Worm (Caenorhabditis elegans) whole organism, young adult: ENCODE data around the gene F26G1.3.

Experiments
- B0261.1 ChIP-seq: sonication (generic microtip); optimal IDR thresholded peaks from 2 replicates; lab custom pipeline; 2016; ENCODE audit warnings: mild to moderate bottlenecking, missing genetic modification characterization, moderate library complexity, missing compliant biosample characterization
- F22D6.2 ChIP-seq: sonication (generic microtip); optimal IDR thresholded peaks from 2 replicates; lab custom pipeline; 2016; ENCODE audit warnings: mild to moderate bottlenecking, missing genetic modification characterization, missing compliant biosample characterization
- F23B12.7 ChIP-seq: sonication (generic microtip); optimal IDR thresholded peaks from 2 replicates; lab custom pipeline; 2017; ENCODE audit warnings: missing genetic modification characterization, mild to moderate bottlenecking, missing compliant biosample characterization, antibody characterized with exemption, moderate library complexity; ENCODE audit not compliant: insufficient read depth
- F33H1.4 ChIP-seq: fragments of 200-800 bp; sonication (Bioruptor generic); IDR thresholded peaks from 2 replicates; pipeline ENCODE4 v1.3.6; 2022; ENCODE audit warnings: missing genetic modification reagents, missing genetic modification characterization, missing compliant biosample characterization
- F37B4.10 ChIP-seq: fragments of 200-800 bp; sonication (Bioruptor generic); IDR thresholded peaks from 2 replicates; pipeline ENCODE4 v1.3.6; 2022; ENCODE audit warnings: missing genetic modification characterization, missing compliant biosample characterization
- F57A8.1 ChIP-seq: fragments of 200-800 bp; sonication (Bioruptor generic); optimal IDR thresholded peaks from 2 replicates; lab custom pipeline; 2018; ENCODE audit warnings: mild to moderate bottlenecking, missing genetic modification characterization, moderate library complexity, missing compliant biosample characterization
- K12H6.12 ChIP-seq: fragments of 200-800 bp; sonication (Bioruptor generic); optimal IDR thresholded peaks from 2 replicates; lab custom pipeline; 2018; ENCODE audit warnings: mild to moderate bottlenecking, missing genetic modification characterization, missing compliant biosample characterization
- T26A5.8 ChIP-seq: sonication (generic microtip); optimal IDR thresholded peaks from 2 replicates; lab custom pipeline; 2016; ENCODE audit warnings: missing genetic modification characterization, missing compliant biosample characterization
- Y56A3A.18 ChIP-seq: fragments of 200-800 bp; sonication (Bioruptor generic); IDR thresholded peaks from 2 replicates; pipeline ENCODE4 v1.3.6; 2022; ENCODE audit warnings: missing genetic modification reagents, missing genetic modification characterization, missing compliant biosample characterization
- Y67H2A.10 ChIP-seq: fragments of 200-800 bp; sonication (Bioruptor generic); conservative IDR thresholded peaks from 2 replicates; pipeline ENCODE4 v1.3.6; 2022; ENCODE audit warnings: missing genetic modification reagents, missing genetic modification characterization, missing compliant biosample characterization
- attf-5 ChIP-seq: fragments of 200-800 bp; sonication (Bioruptor generic); optimal IDR thresholded peaks from 2 replicates; lab custom pipeline; 2018; ENCODE audit warnings: mild to moderate bottlenecking, missing genetic modification characterization, missing compliant biosample characterization
- bed-1 ChIP-seq: fragments of 200-800 bp; sonication (Bioruptor generic); IDR thresholded peaks from 2 replicates; pipeline ENCODE4 v1.3.6; 2022; ENCODE audit warnings: missing genetic modification reagents, missing genetic modification characterization, missing compliant biosample characterization
- bed-2 ChIP-seq: fragments of 200-800 bp; sonication (Bioruptor generic); IDR thresholded peaks from 2 replicates; pipeline ENCODE4 v1.3.6; 2022; ENCODE audit warnings: missing genetic modification reagents, missing genetic modification characterization, missing compliant biosample characterization
- cebp-1 ChIP-seq, 2 experiments: fragments of 200-800 bp in 1 of 2; sonication (Bioruptor generic) in 1 of 2; sonication (generic microtip) in 1 of 2; IDR thresholded peaks in 1 of 2; optimal IDR thresholded peaks in 1 of 2; 2 replicates each; pipeline versions ENCODE4 v1.3.6 to Lab custom; 2017 to 2022; ENCODE audit warnings: missing compliant biosample characterization in 2 of 2, missing genetic modification characterization in 2 of 2, mild to moderate bottlenecking in 1 of 2, missing genetic modification reagents in 1 of 2, moderate library complexity in 1 of 2
- ceh-27 ChIP-seq: fragments of 200-800 bp; sonication (Bioruptor generic); optimal IDR thresholded peaks from 2 replicates; lab custom pipeline; 2018; ENCODE audit warnings: mild to moderate bottlenecking, missing genetic modification characterization, moderate library complexity, missing compliant biosample characterization
- ceh-40 ChIP-seq: fragments of 200-800 bp; sonication (Bioruptor generic); IDR thresholded peaks from 2 replicates; pipeline ENCODE4 v1.3.6; 2022; ENCODE audit warnings: missing genetic modification characterization, missing compliant biosample characterization
- ceh-79 ChIP-seq: sonication (generic microtip); optimal IDR thresholded peaks from 2 replicates; lab custom pipeline; 2017; ENCODE audit warnings: mild to moderate bottlenecking, missing genetic modification characterization, missing compliant biosample characterization
- egl-18 ChIP-seq: fragments of 200-800 bp; sonication (Bioruptor generic); IDR thresholded peaks from 2 replicates; pipeline ENCODE4 v1.3.6; 2022; ENCODE audit warnings: missing genetic modification reagents, missing genetic modification characterization, missing compliant biosample characterization
- egrh-3 ChIP-seq: fragments of 200-800 bp; sonication (Bioruptor generic); IDR thresholded peaks from 2 replicates; pipeline ENCODE4 v1.3.6; 2022; ENCODE audit warnings: missing genetic modification reagents, missing genetic modification characterization, missing compliant biosample characterization
- ekl-4 ChIP-seq: fragments of 200-800 bp; sonication (Bioruptor generic); IDR thresholded peaks from 2 replicates; pipeline ENCODE4 v1.3.6; 2022; ENCODE audit warnings: missing genetic modification reagents, missing genetic modification characterization, missing compliant biosample characterization
- gei-17 ChIP-seq: fragments of 200-800 bp; sonication (Bioruptor generic); optimal IDR thresholded peaks from 2 replicates; lab custom pipeline; 2018; ENCODE audit warnings: mild to moderate bottlenecking, missing genetic modification characterization, missing compliant biosample characterization
- him-1 ChIP-seq: sonication (generic microtip); optimal IDR thresholded peaks from 2 replicates; lab custom pipeline; 2016; ENCODE audit warnings: missing genotype, missing genetic modification reagents, missing genetic modification characterization, missing compliant biosample characterization
- hrde-1 ChIP-seq: sonication (generic microtip); optimal IDR thresholded peaks from 2 replicates; lab custom pipeline; 2016; ENCODE audit warnings: missing genetic modification characterization, mild to moderate bottlenecking, missing compliant biosample characterization, moderate library complexity, missing genotype, missing genetic modification reagents, borderline replicate concordance
- hsf-1 ChIP-seq: fragments of 200-800 bp; sonication (Bioruptor generic); IDR thresholded peaks from 2 replicates; pipeline ENCODE4 v1.3.6; 2022; ENCODE audit warnings: missing genetic modification reagents, missing genetic modification characterization, missing compliant biosample characterization
- lag-1 ChIP-seq: fragments of 200-800 bp; sonication (Bioruptor generic); IDR thresholded peaks from 2 replicates; pipeline ENCODE4 v1.3.6; 2022; ENCODE audit warnings: missing genetic modification reagents, missing genetic modification characterization, missing compliant biosample characterization
- lsl-1 ChIP-seq: fragments of 200-800 bp; sonication (Bioruptor generic); optimal IDR thresholded peaks from 2 replicates; lab custom pipeline; 2018; ENCODE audit warnings: mild to moderate bottlenecking, missing genetic modification characterization, moderate library complexity, missing compliant biosample characterization
- madf-6 ChIP-seq: fragments of 200-800 bp; sonication (Bioruptor generic); IDR thresholded peaks from 2 replicates; pipeline ENCODE4 v1.3.6; 2022; ENCODE audit warnings: missing genetic modification reagents, missing genetic modification characterization, missing compliant biosample characterization
- mcd-1 ChIP-seq: fragments of 200-800 bp; sonication (Bioruptor generic); IDR thresholded peaks from 2 replicates; pipeline ENCODE4 v1.3.6; 2022; ENCODE audit warnings: missing genetic modification reagents, missing genetic modification characterization, missing compliant biosample characterization
- mel-28 ChIP-seq: sonication (generic microtip); optimal IDR thresholded peaks from 2 replicates; lab custom pipeline; 2016; ENCODE audit warnings: borderline replicate concordance, mild to moderate bottlenecking, missing genetic modification characterization, missing compliant biosample characterization
- mxl-1 ChIP-seq: sonication (generic microtip); optimal IDR thresholded peaks from 2 replicates; lab custom pipeline; 2016; ENCODE audit warnings: missing genetic modification characterization, missing compliant biosample characterization
- nhr-120 ChIP-seq: fragments of 200-800 bp; sonication (Bioruptor generic); IDR thresholded peaks from 2 replicates; pipeline ENCODE4 v1.3.6; 2022; ENCODE audit warnings: missing genetic modification characterization, missing compliant biosample characterization
- nhr-27 ChIP-seq: fragments of 200-800 bp; sonication (Bioruptor generic); optimal IDR thresholded peaks from 2 replicates; lab custom pipeline; 2018; ENCODE audit warnings: mild to moderate bottlenecking, missing genetic modification characterization, moderate library complexity, missing compliant biosample characterization
- nhr-80 ChIP-seq: sonication (generic microtip); optimal IDR thresholded peaks from 2 replicates; lab custom pipeline; 2016; ENCODE audit warnings: missing genetic modification characterization, missing compliant biosample characterization
- pha-4 ChIP-seq: fragments of 150-350 bp; sonication (generic microtip); optimal IDR thresholded peaks from 2 replicates; lab custom pipeline; 2014; ENCODE audit warnings: missing biosample characterization, missing genetic modification reagents, missing genetic modification characterization
- rcor-1 ChIP-seq: fragments of 200-800 bp; sonication (Bioruptor generic); IDR thresholded peaks from 2 replicates; pipeline ENCODE4 v1.3.6; 2022; ENCODE audit warnings: missing genetic modification reagents, missing genetic modification characterization, missing compliant biosample characterization
- sdz-38 ChIP-seq: sonication (generic microtip); optimal IDR thresholded peaks from 2 replicates; lab custom pipeline; 2016; ENCODE audit warnings: missing genotype, missing genetic modification characterization, missing compliant biosample characterization
- sea-2 ChIP-seq: fragments of 200-800 bp; sonication (Bioruptor generic); IDR thresholded peaks from 2 replicates; pipeline ENCODE4 v1.3.6; 2022; ENCODE audit warnings: missing genetic modification characterization, missing compliant biosample characterization
- snpc-1.1 ChIP-seq: sonication (generic microtip); optimal IDR thresholded peaks from 2 replicates; lab custom pipeline; 2017; ENCODE audit warnings: missing genetic modification characterization, mild to moderate bottlenecking, missing compliant biosample characterization, antibody characterized with exemption, moderate library complexity, missing genotype, missing genetic modification reagents; ENCODE audit not compliant: insufficient read depth
- unc-130 ChIP-seq: sonication (generic microtip); optimal IDR thresholded peaks from 2 replicates; lab custom pipeline; 2016; ENCODE audit warnings: missing genetic modification reagents, missing genetic modification characterization, missing compliant biosample characterization
- xnd-1 ChIP-seq: sonication (generic microtip); optimal IDR thresholded peaks from 2 replicates; lab custom pipeline; 2016; ENCODE audit warnings: missing genotype, missing genetic modification reagents, missing genetic modification characterization, missing compliant biosample characterization
- zim-3 ChIP-seq: sonication (generic microtip); optimal IDR thresholded peaks from 2 replicates; lab custom pipeline; 2017; ENCODE audit warnings: mild to moderate bottlenecking, missing genetic modification characterization, moderate library complexity, missing compliant biosample characterization

The F26G1.3 gene

DNA sequence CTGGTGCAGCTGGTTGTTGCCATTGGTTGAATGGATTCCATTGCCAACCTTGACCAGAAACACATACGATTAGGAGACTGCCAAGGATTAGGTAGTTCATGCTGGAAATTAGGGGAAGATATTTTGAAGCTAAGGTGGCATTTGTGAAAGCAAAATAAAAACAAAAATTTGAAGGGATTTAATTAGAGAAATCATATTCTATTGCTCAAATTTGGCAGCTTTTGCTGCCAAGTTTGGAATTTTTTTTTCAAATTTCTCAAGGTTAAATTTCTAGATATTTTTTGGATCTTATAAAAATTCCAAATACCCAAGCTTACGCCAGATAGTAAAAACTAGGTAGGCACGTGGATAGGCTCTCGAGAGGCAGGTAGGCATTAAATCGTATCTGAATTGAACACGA is 12.7 kb downstream of the F26G1.3 start, which contains the start of gene F26G1.5:
TSS of gene F26G1.5 (minus strand) at position 101 of the 400 bp plus-strand sequence.
- no peak for TF ChIP-seq snpc-1.1 (tag; lab: Kevin White, UChicago)
- TF ChIP-seq mcd-1: no peak
- no peak for TF ChIP-seq egrh-3
- TF ChIP-seq F57A8.1 (GFP tag; lab: Kevin White, UChicago): no peak
- TF ChIP-seq ceh-79: no peak
- no peak for TF ChIP-seq ceh-27 (GFP tag; lab: Kevin White, UChicago)
- TF ChIP-seq T26A5.8 (tag; lab: Kevin White, UChicago): no peak
- no peak for TF ChIP-seq lsl-1 (GFP tag; lab: Kevin White, UChicago)
- TF ChIP-seq attf-5: no peak

DNA sequence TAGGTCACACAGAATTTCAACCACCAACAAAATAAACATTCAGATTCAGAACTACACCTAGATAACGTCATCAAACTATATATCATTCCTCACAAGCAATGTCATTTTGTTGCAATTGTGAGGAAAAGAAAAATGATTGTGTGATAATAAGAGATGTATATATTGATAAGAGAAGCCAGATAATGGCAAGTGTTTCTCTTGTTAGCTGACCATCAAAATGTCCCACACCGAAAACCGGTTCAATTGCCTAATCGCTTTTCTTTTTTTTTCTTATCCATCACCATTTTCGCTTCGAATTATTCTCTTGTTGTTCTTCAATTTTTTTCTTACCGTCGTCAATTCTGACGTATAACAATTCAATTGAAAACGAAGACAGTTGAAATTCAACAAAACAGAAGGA is 13.9 kb downstream of the F26G1.3 start:
- TF ChIP-seq zim-3 (no peak), sdz-38 (no peak), mel-28 (no peak), F37B4.10 (GFP tag; lab: Robert Waterston, UW) (no peak), unc-130 (GFP tag; lab: Kevin White, UChicago) (no peak), ceh-40 (GFP tag; lab: Robert Waterston, UW) (no peak), hrde-1 (tag; lab: Kevin White, UChicago) (no peak), Y67H2A.10 (no peak), F23B12.7 (no peak), snpc-1.1 (tag; lab: Kevin White, UChicago) (no peak), nhr-27 (tag; lab: Kevin White, UChicago) (no peak), B0261.1 (tag; lab: Kevin White, UChicago) (no peak), Y56A3A.18 (GFP tag; lab: Robert Waterston, UW) (no peak), egl-18 (GFP tag; lab: Robert Waterston, UW) (no peak), xnd-1 (no peak)

DNA sequence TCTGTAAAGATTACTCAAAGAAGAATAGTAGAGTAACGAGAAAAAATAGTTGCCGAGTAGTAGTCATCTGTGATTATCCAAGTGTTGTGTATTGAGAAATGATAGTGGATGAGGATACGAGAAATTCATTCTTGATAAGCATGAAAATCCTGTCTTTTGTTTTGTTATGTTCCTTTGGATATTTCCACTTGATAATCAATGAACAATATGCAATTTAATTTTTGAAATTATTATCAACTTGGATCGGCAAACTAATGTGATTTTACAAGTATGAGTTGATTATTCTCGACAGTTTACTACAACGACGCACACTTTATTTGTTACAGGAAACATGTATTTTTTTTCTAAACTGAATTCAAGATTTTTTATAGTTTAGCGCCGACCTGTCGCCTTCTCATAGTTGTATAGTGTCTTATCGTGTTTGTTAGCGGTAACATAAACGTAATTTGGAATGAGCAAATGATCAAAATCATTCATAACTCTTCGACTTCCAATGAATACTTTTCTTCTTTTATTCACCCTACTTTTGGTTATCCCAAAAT is 15.4 kb downstream of the F26G1.3 start, which contains the start of the genes F26G1.9 and F26G1.10:
TSS of gene F26G1.9 (minus strand) at position 101 of the 542 bp plus-strand sequence.
TSS of gene F26G1.10 (plus strand) at position 492 of the 542 bp plus-strand sequence.
- TF ChIP-seq nhr-120 (GFP tag; lab: Robert Waterston, UW) (no peak), rcor-1 (GFP tag; lab: Robert Waterston, UW) (no peak), xnd-1 (no peak), gei-17 (GFP tag; lab: Kevin White, UChicago) (no peak), cebp-1 (GFP tag; IDR thresholded peaks at IDR 0.05; lab: Robert Waterston, UW) (no peak), cebp-1 (tag; optimal IDR thresholded peaks at IDR 0.05; lab: Kevin White, UChicago) (no peak), sea-2 (no peak)

ce11 chrII:4775802-4776201 is 17.2 kb downstream of the F26G1.3 start:
- TF ChIP-seq K12H6.12 (tag; lab: Kevin White, UChicago) (no peak), lag-1 (GFP tag; lab: Robert Waterston, UW) (no peak), F33H1.4 (GFP tag; lab: Robert Waterston, UW) (no peak), him-1 (no peak), mxl-1 (tag; lab: Kevin White, UChicago) (no peak), ekl-4 (GFP tag; lab: Robert Waterston, UW) (no peak), bed-2 (GFP tag; lab: Robert Waterston, UW) (no peak), pha-4 (tag; lab: Kevin White, UChicago) (no peak), F22D6.2 (tag; lab: Kevin White, UChicago) (no peak), nhr-80 (tag; lab: Kevin White, UChicago) (no peak), bed-1 (GFP tag; lab: Robert Waterston, UW) (no peak), hsf-1 (no peak), madf-6 (GFP tag; lab: Robert Waterston, UW) (no peak), gei-17 (GFP tag; lab: Kevin White, UChicago) (no peak)
